Fruit fly (Drosophila melanogaster): ENCODE data around the gene CG5653.

DNA sequence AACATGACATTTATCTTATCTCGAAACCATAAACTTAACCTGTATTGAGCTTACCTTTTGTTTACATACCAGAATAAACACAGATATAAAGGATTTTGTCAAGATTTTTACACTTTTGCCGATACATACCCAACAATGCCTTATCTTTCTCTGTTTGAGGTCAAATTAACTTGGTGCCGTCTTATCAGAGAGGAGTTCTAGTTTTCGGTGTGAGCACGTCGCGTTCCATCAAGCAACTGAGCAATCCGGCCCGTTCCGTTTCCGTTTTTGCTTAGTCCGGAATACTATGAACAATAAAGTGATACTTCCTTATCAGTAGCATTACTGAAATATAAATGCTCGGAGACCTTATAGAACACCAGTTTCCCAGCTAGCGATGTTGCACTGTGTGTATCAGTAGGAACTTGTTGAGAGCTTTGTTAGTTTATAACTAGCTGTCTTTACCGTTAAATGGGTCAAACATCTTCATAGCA lies 19.7 kb upstream of the CG5653 start, which contains the start of gene Galk:
- TF ChIP-seq EcR (GFP tag; optimal IDR thresholded peaks at IDR 0.05): no peak
- no peak for TF ChIP-seq CG8478 (optimal IDR thresholded peaks at IDR 0.05)
- no peak for TF ChIP-seq Dll (optimal IDR thresholded peaks at IDR 0.05)
- no peak for TF ChIP-seq psq (optimal IDR thresholded peaks at IDR 0.05)
- TF ChIP-seq usp (GFP tag; optimal IDR thresholded peaks at IDR 0.05): no peak
